Fruit fly (Drosophila melanogaster) whole organism, embryonic: ENCODE measurements around the gene Doc1.

Experiments used
- Blimp-1 ChIP-seq: fragments of 200-800 bp; sonication (Bioruptor generic); optimal IDR thresholded peaks from 3 replicates; lab custom pipeline; 2018; ENCODE audit warnings: missing biosample characterization, missing genetic modification characterization, mild to moderate bottlenecking, moderate library complexity, missing genetic modification reagents
- CG10209 ChIP-seq: fragments of 200-800 bp; sonication (Bioruptor generic); optimal IDR thresholded peaks from 3 replicates; lab custom pipeline; 2017; ENCODE audit warnings: missing biosample characterization, mild to moderate bottlenecking, missing genetic modification characterization, missing genetic modification reagents
- CG10321 ChIP-seq: fragments of 200-800 bp; sonication (Bioruptor generic); IDR thresholded peaks from 2 replicates; pipeline ENCODE4 v1.3.6; 2022; ENCODE audit warnings: missing biosample characterization, missing genetic modification characterization
- CG11085 ChIP-seq: fragments of 200-800 bp; sonication (Bioruptor generic); IDR thresholded peaks from 2 replicates; pipeline ENCODE4 v1.3.6; 2022; ENCODE audit warnings: missing biosample characterization, missing genetic modification characterization
- CG11723 ChIP-seq: fragments of 200-800 bp; sonication (Bioruptor generic); optimal IDR thresholded peaks from 2 replicates; lab custom pipeline; 2017; ENCODE audit warnings: missing biosample characterization, mild to moderate bottlenecking, missing genetic modification characterization
- CG12769 ChIP-seq: fragments of 200-800 bp; sonication (Bioruptor generic); optimal IDR thresholded peaks from 2 replicates; lab custom pipeline; 2019; ENCODE audit warnings: missing biosample characterization, mild to moderate bottlenecking, missing genetic modification characterization, moderate library complexity
- CG13775 ChIP-seq: fragments of 200-800 bp; sonication (Bioruptor generic); optimal IDR thresholded peaks from 3 replicates; lab custom pipeline; 2017; ENCODE audit warnings: missing biosample characterization, mild to moderate bottlenecking, missing genetic modification characterization
- CG17385 ChIP-seq: fragments of 200-800 bp; sonication (Bioruptor generic); optimal IDR thresholded peaks from 3 replicates; lab custom pipeline; 2018; ENCODE audit warnings: missing biosample characterization, mild to moderate bottlenecking, missing genetic modification characterization
- CG18011 ChIP-seq: fragments of 200-800 bp; sonication (Bioruptor generic); optimal IDR thresholded peaks from 2 replicates; lab custom pipeline; 2017; ENCODE audit warnings: missing biosample characterization, missing genetic modification characterization, mild to moderate bottlenecking, moderate library complexity, missing genotype
- CG18764 ChIP-seq: fragments of 200-800 bp; sonication (Bioruptor generic); optimal IDR thresholded peaks from 3 replicates; lab custom pipeline; 2016; ENCODE audit warnings: missing biosample characterization, missing genetic modification characterization
- CG2116 ChIP-seq: fragments of 200-800 bp; sonication (Bioruptor generic); optimal IDR thresholded peaks from 3 replicates; lab custom pipeline; 2018; ENCODE audit warnings: missing biosample characterization, mild to moderate bottlenecking, missing genetic modification characterization
- CG2199 ChIP-seq: fragments of 200-800 bp; sonication (Bioruptor generic); IDR thresholded peaks from 3 replicates; pipeline ENCODE4 v1.3.6; 2022; ENCODE audit warnings: missing biosample characterization, missing genetic modification characterization
- CG33213 ChIP-seq: fragments of 200-800 bp; sonication (Bioruptor generic); optimal IDR thresholded peaks from 3 replicates; lab custom pipeline; 2016; ENCODE audit warnings: missing biosample characterization, missing genetic modification characterization
- CG3407 ChIP-seq: fragments of 200-800 bp; sonication (Bioruptor generic); optimal IDR thresholded peaks from 2 replicates; lab custom pipeline; 2018; ENCODE audit warnings: missing biosample characterization, mild to moderate bottlenecking, missing genetic modification characterization
- CG34376 ChIP-seq: fragments of 200-800 bp; sonication (Bioruptor generic); optimal IDR thresholded peaks from 2 replicates; lab custom pipeline; 2018; ENCODE audit warnings: missing biosample characterization, mild to moderate bottlenecking, missing genetic modification characterization
- CG4404 ChIP-seq: fragments of 200-800 bp; sonication (Bioruptor generic); IDR thresholded peaks from 2 replicates; pipeline ENCODE4 v1.3.6; 2022; ENCODE audit warnings: missing biosample characterization, missing genetic modification characterization
- CG6689 ChIP-seq: fragments of 200-800 bp; sonication (Bioruptor generic); IDR thresholded peaks from 2 replicates; pipeline ENCODE4 v1.3.6; 2022; ENCODE audit warnings: missing biosample characterization, missing genetic modification characterization
- CG7987 ChIP-seq: fragments of 200-800 bp; sonication (Bioruptor generic); optimal IDR thresholded peaks from 2 replicates; lab custom pipeline; 2018; ENCODE audit warnings: missing biosample characterization, mild to moderate bottlenecking, missing genetic modification characterization, moderate library complexity
- D19B ChIP-seq: fragments of 200-800 bp; sonication (Bioruptor generic); optimal IDR thresholded peaks from 2 replicates; lab custom pipeline; 2017; ENCODE audit warnings: missing biosample characterization, mild to moderate bottlenecking, missing genetic modification characterization
- Dbx ChIP-seq: fragments of 200-800 bp; sonication (Bioruptor generic); IDR thresholded peaks from 3 replicates; pipeline ENCODE4 v1.3.6; 2022; ENCODE audit warnings: missing biosample characterization, missing genetic modification characterization
- Dp ChIP-seq: fragments of 200-800 bp; sonication (Bioruptor generic); optimal IDR thresholded peaks from 2 replicates; lab custom pipeline; 2018; ENCODE audit warnings: missing biosample characterization, mild to moderate bottlenecking, missing genetic modification characterization, moderate library complexity
- Elba2 ChIP-seq: fragments of 200-800 bp; sonication (Bioruptor generic); optimal IDR thresholded peaks from 3 replicates; lab custom pipeline; 2016; ENCODE audit warnings: missing biosample characterization, missing genetic modification characterization
- HLH3B ChIP-seq: fragments of 200-800 bp; sonication (Bioruptor generic); IDR thresholded peaks from 2 replicates; pipeline ENCODE4 v1.3.6; 2022; ENCODE audit warnings: missing biosample characterization, missing genetic modification characterization
- Hmx ChIP-seq: fragments of 200-800 bp; sonication (Bioruptor generic); optimal IDR thresholded peaks from 2 replicates; lab custom pipeline; 2016; ENCODE audit warnings: missing biosample characterization, missing genetic modification characterization
- Neu2 ChIP-seq: fragments of 200-800 bp; sonication (Bioruptor generic); optimal IDR thresholded peaks from 3 replicates; lab custom pipeline; 2016; ENCODE audit warnings: missing biosample characterization, missing genetic modification characterization, borderline replicate concordance
- Opbp ChIP-seq: fragments of 200-800 bp; sonication (Bioruptor generic); IDR thresholded peaks from 3 replicates; pipeline ENCODE4 v1.3.6; 2022; ENCODE audit warnings: missing biosample characterization, missing genetic modification characterization; ENCODE audit not compliant: partially characterized antibody
- Side ChIP-seq: fragments of 200-800 bp; sonication (Bioruptor generic); optimal IDR thresholded peaks from 2 replicates; lab custom pipeline; 2016; ENCODE audit warnings: missing biosample characterization, missing genetic modification characterization
- Sin3A ChIP-seq: fragments of >200 bp; optimal IDR thresholded peaks from 2 replicates; lab custom pipeline; 2018
- Ssrp ChIP-seq: fragments of 200-800 bp; sonication (Bioruptor generic); optimal IDR thresholded peaks from 2 replicates; lab custom pipeline; 2018; ENCODE audit warnings: missing biosample characterization, mild to moderate bottlenecking, missing genetic modification characterization, moderate library complexity
- ash1 ChIP-seq: fragments of 200-800 bp; sonication (Bioruptor generic); optimal IDR thresholded peaks from 2 replicates; lab custom pipeline; 2018; ENCODE audit warnings: missing biosample characterization, mild to moderate bottlenecking, missing genetic modification characterization
- dimm ChIP-seq: fragments of 200-800 bp; sonication (Bioruptor generic); IDR thresholded peaks from 2 replicates; pipeline ENCODE4 v1.3.6; 2022; ENCODE audit warnings: missing biosample characterization, missing genetic modification characterization
- ewg ChIP-seq: fragments of 200-800 bp; sonication (Bioruptor generic); optimal IDR thresholded peaks from 3 replicates; lab custom pipeline; 2017; ENCODE audit warnings: mild to moderate bottlenecking, missing biosample characterization, missing genetic modification reagents, missing genetic modification characterization
- exex ChIP-seq: fragments of 200-800 bp; sonication (Bioruptor generic); optimal IDR thresholded peaks from 4 replicates; lab custom pipeline; 2018; ENCODE audit warnings: missing biosample characterization, mild to moderate bottlenecking, missing genetic modification characterization, moderate library complexity
- fd3F ChIP-seq: fragments of 200-800 bp; sonication (Bioruptor generic); optimal IDR thresholded peaks from 2 replicates; lab custom pipeline; 2018; ENCODE audit warnings: missing biosample characterization, mild to moderate bottlenecking, missing genetic modification characterization, moderate library complexity
- fru ChIP-seq: fragments of >200 bp; optimal IDR thresholded peaks from 2 replicates; lab custom pipeline; 2017
- ham ChIP-seq: fragments of 200-800 bp; sonication (Bioruptor generic); IDR thresholded peaks from 2 replicates; pipeline ENCODE4 v1.3.6; 2022; ENCODE audit warnings: missing biosample characterization, missing genetic modification characterization
- lilli ChIP-seq: fragments of 200-800 bp; sonication (Bioruptor generic); optimal IDR thresholded peaks from 3 replicates; lab custom pipeline; 2016; ENCODE audit warnings: missing biosample characterization, missing genetic modification characterization
- lola ChIP-seq, 3 experiments: fragments of >200 bp in 2 of 3; fragments of 200-800 bp in 1 of 3; sonication (Bioruptor generic) in 1 of 3; optimal IDR thresholded peaks; 2 replicates each; lab custom pipeline; 2017 to 2019; ENCODE audit warnings: missing biosample characterization in 3 of 3, missing genetic modification characterization in 3 of 3, mild to moderate bottlenecking in 1 of 3, moderate library complexity in 1 of 3
- nau ChIP-seq: fragments of 200-800 bp; sonication (Bioruptor generic); optimal IDR thresholded peaks from 3 replicates; lab custom pipeline; 2017; ENCODE audit warnings: missing biosample characterization, mild to moderate bottlenecking, missing genetic modification characterization, missing genetic modification reagents
- pita ChIP-seq: fragments of 200-800 bp; sonication (Bioruptor generic); optimal IDR thresholded peaks from 2 replicates; lab custom pipeline; 2017; ENCODE audit warnings: missing biosample characterization, mild to moderate bottlenecking, missing genetic modification characterization
- pros ChIP-seq: fragments of 200-800 bp; sonication (Bioruptor generic); optimal IDR thresholded peaks from 3 replicates; lab custom pipeline; 2019; ENCODE audit warnings: missing biosample characterization, mild to moderate bottlenecking, missing genetic modification characterization, moderate library complexity
- schlank ChIP-seq: fragments of 200-800 bp; sonication (Bioruptor generic); optimal IDR thresholded peaks from 2 replicates; lab custom pipeline; 2018; ENCODE audit warnings: missing biosample characterization, mild to moderate bottlenecking, missing genetic modification characterization
- scrt ChIP-seq: fragments of 200-800 bp; sonication (Bioruptor generic); optimal IDR thresholded peaks from 2 replicates; lab custom pipeline; 2018; ENCODE audit warnings: missing biosample characterization, mild to moderate bottlenecking, missing genetic modification characterization, moderate library complexity
- seq ChIP-seq: fragments of 200-800 bp; sonication (Bioruptor generic); IDR thresholded peaks from 2 replicates; pipeline ENCODE4 v1.3.6; 2022; ENCODE audit warnings: missing biosample characterization, missing genetic modification characterization
- slp2 ChIP-seq: fragments of 200-800 bp; sonication (Bioruptor generic); optimal IDR thresholded peaks from 2 replicates; lab custom pipeline; 2016; ENCODE audit warnings: missing biosample characterization, missing genetic modification characterization
- sob ChIP-seq: fragments of 200-800 bp; sonication (Bioruptor generic); IDR thresholded peaks from 2 replicates; pipeline ENCODE4 v1.3.6; 2022; ENCODE audit warnings: missing biosample characterization, missing genetic modification characterization
- sr ChIP-seq: fragments of 200-800 bp; sonication (Bioruptor generic); IDR thresholded peaks from 3 replicates; pipeline ENCODE4 v1.3.6; 2022; ENCODE audit warnings: missing biosample characterization, missing genetic modification characterization
- stc ChIP-seq: fragments of 200-800 bp; sonication (Bioruptor generic); IDR thresholded peaks from 2 replicates; pipeline ENCODE4 v1.3.6; 2022; ENCODE audit warnings: missing biosample characterization, missing genetic modification characterization
- tll ChIP-seq, 2 experiments: fragments of 200-800 bp in 1 of 2; fragments of >200 bp in 1 of 2; sonication (Bioruptor generic) in 1 of 2; optimal IDR thresholded peaks; 2 replicates each; lab custom pipeline; 2017 to 2019; ENCODE audit warnings: missing biosample characterization in 2 of 2, missing genetic modification characterization in 2 of 2, mild to moderate bottlenecking in 1 of 2, moderate library complexity in 1 of 2
- tx ChIP-seq: fragments of 200-800 bp; sonication (Bioruptor generic); optimal IDR thresholded peaks from 2 replicates; lab custom pipeline; 2016; ENCODE audit warnings: missing biosample characterization, missing genetic modification characterization

Doc1 gene

dm6 chr3L:9033999-9034626, 7.1 kb upstream of the Doc1 start (continued):
- TF ChIP-seq Elba2 (GFP tag; lab: Kevin White, UChicago) (no peak), Sin3A (lab: Kevin White, UChicago) (no peak), pros (GFP tag; lab: Kevin White, UChicago) (no peak), sob (GFP tag; lab: Robert Waterston, UW) (no peak; the same call in 1 of the 2 replicates), CG2116 (GFP tag; lab: Kevin White, UChicago) (no peak), CG3407 (GFP tag; lab: Kevin White, UChicago) (no peak), Ssrp (tag; lab: Kevin White, UChicago) (peak; percentile 22), Neu2 (GFP tag; lab: Kevin White, UChicago) (peak; percentile 24), CG4404 (GFP tag; lab: Robert Waterston, UW) (peak; percentile 78), CG7987 (GFP tag; lab: Kevin White, UChicago) (no peak), Opbp (no peak), CG13775 (GFP tag; lab: Kevin White, UChicago) (peak; percentile 33), tx (GFP tag; lab: Kevin White, UChicago) (peak; percentile 8), sr (GFP tag; lab: Robert Waterston, UW) (no peak), nau (no peak), CG18011 (GFP tag; lab: Kevin White, UChicago) (no peak), Blimp-1 (GFP tag; lab: Kevin White, UChicago) (peak; percentile 81), ham (GFP tag; lab: Robert Waterston, UW) (no peak), fru (no peak), tll (GFP tag; optimal IDR thresholded peaks at IDR 0.05; lab: Kevin White, UChicago) (no peak), CG11723 (GFP tag; lab: Kevin White, UChicago) (no peak), CG17385 (GFP tag; lab: Kevin White, UChicago) (peak; percentile 17), CG33213 (GFP tag; lab: Kevin White, UChicago) (peak; percentile 54), slp2 (GFP tag; lab: Kevin White, UChicago) (no peak), scrt (GFP tag; lab: Kevin White, UChicago) (peak; percentile 32), fd3F (GFP tag; lab: Kevin White, UChicago) (no peak), ash1 (no peak), pita (GFP tag; lab: Kevin White, UChicago) (no peak), CG2199 (GFP tag; lab: Robert Waterston, UW) (0 out of 3 replicates have a peak, but pooled peaks have one; percentile 35), lola (GFP tag; optimal IDR thresholded peaks at IDR 0.05; lab: Kevin White, UChicago) (peak in 1 of 3 experiments; percentile 72), HLH3B (peak; percentile 74), CG11085 (GFP tag; lab: Robert Waterston, UW) (no peak), D19B (GFP tag; lab: Kevin White, UChicago) (no peak), exex (tag; lab: Kevin White, UChicago) (no peak), Dp (no peak), CG6689 (GFP tag; lab: Robert Waterston, UW) (peak; percentile 82), CG10321 (GFP tag; lab: Robert Waterston, UW) (peak; percentile 26; the same call in 1 of the 2 replicates), seq (GFP tag; lab: Robert Waterston, UW) (no peak), dimm (GFP tag; lab: Robert Waterston, UW) (0 out of 2 replicates have a peak, but pooled peaks have one; percentile 15), lilli (GFP tag; lab: Kevin White, UChicago) (peak; percentile 22), CG12769 (no peak), Hmx (GFP tag; lab: Kevin White, UChicago) (no peak), CG18764 (peak; percentile 55), schlank (no peak), CG10209 (GFP tag; lab: Kevin White, UChicago) (peak; percentile 41), Dbx (GFP tag; lab: Robert Waterston, UW) (no peak), Side (no peak), ewg (GFP tag; lab: Kevin White, UChicago) (peak; percentile 9), stc (peak; percentile 67; the same call in 1 of the 2 replicates), CG34376 (GFP tag; lab: Kevin White, UChicago) (no peak)
